Fruit fly (Drosophila melanogaster) whole organism, embryonic: ENCODE data around the gene Cyp1.

Source experiments
- Atf-2 ChIP-seq: fragments of 200-800 bp; sonication (Bioruptor generic); optimal IDR thresholded peaks from 2 replicates; lab custom pipeline; 2016; ENCODE audit warnings: missing biosample characterization, missing genetic modification characterization
- Atf3 ChIP-seq: fragments of 200-800 bp; sonication (Bioruptor generic); optimal IDR thresholded peaks from 3 replicates; lab custom pipeline; 2016; ENCODE audit warnings: missing biosample characterization, missing genetic modification characterization
- BEAF-32 ChIP-seq: fragments of 200-800 bp; sonication (Bioruptor generic); optimal IDR thresholded peaks from 3 replicates; lab custom pipeline; 2017; ENCODE audit warnings: missing biosample characterization, missing genetic modification characterization, mild to moderate bottlenecking, moderate library complexity, missing genetic modification reagents
- CG10267 ChIP-seq: fragments of 200-800 bp; sonication (Bioruptor generic); optimal IDR thresholded peaks from 2 replicates; lab custom pipeline; 2018; ENCODE audit warnings: missing biosample characterization, mild to moderate bottlenecking, missing genetic modification characterization, moderate library complexity
- CG10321 ChIP-seq: fragments of 200-800 bp; sonication (Bioruptor generic); IDR thresholded peaks from 2 replicates; pipeline ENCODE4 v1.3.6; 2022; ENCODE audit warnings: missing biosample characterization, missing genetic modification characterization
- CG12104 ChIP-seq: fragments of 200-800 bp; sonication (Bioruptor generic); optimal IDR thresholded peaks from 3 replicates; lab custom pipeline; 2016; ENCODE audit warnings: missing biosample characterization, missing genetic modification characterization
- CG12236 ChIP-seq: fragments of 200-800 bp; sonication (Bioruptor generic); optimal IDR thresholded peaks from 2 replicates; lab custom pipeline; 2016; ENCODE audit warnings: missing biosample characterization, missing genetic modification characterization
- CG13287 ChIP-seq: fragments of 200-800 bp; sonication (Bioruptor generic); IDR thresholded peaks from 2 replicates; pipeline ENCODE4 v1.3.6; 2022; ENCODE audit warnings: missing biosample characterization, missing genetic modification characterization; ENCODE audit not compliant: partially characterized antibody
- CG13775 ChIP-seq: fragments of 200-800 bp; sonication (Bioruptor generic); optimal IDR thresholded peaks from 3 replicates; lab custom pipeline; 2017; ENCODE audit warnings: missing biosample characterization, mild to moderate bottlenecking, missing genetic modification characterization
- CG13894 ChIP-seq: fragments of 200-800 bp; sonication (Bioruptor generic); optimal IDR thresholded peaks from 3 replicates; lab custom pipeline; 2018; ENCODE audit warnings: missing biosample characterization, mild to moderate bottlenecking, missing genetic modification characterization, moderate library complexity
- CG1603 ChIP-seq: fragments of 200-800 bp; sonication (Bioruptor generic); optimal IDR thresholded peaks from 2 replicates; lab custom pipeline; 2019; ENCODE audit warnings: missing biosample characterization, mild to moderate bottlenecking, missing genetic modification characterization, moderate library complexity
- CG17186 ChIP-seq: fragments of 200-800 bp; sonication (Bioruptor generic); optimal IDR thresholded peaks from 3 replicates; lab custom pipeline; 2017; ENCODE audit warnings: missing biosample characterization, missing genetic modification reagents, missing genetic modification characterization
- CG31388 ChIP-seq: fragments of 200-800 bp; sonication (Bioruptor generic); optimal IDR thresholded peaks from 2 replicates; lab custom pipeline; 2016; ENCODE audit warnings: missing biosample characterization, missing genetic modification characterization
- CG32767 ChIP-seq: fragments of 200-800 bp; sonication (Bioruptor generic); IDR thresholded peaks from 2 replicates; pipeline ENCODE4 v1.3.6; 2022; ENCODE audit warnings: missing biosample characterization, missing genetic modification characterization
- CG5180 ChIP-seq: fragments of 200-800 bp; sonication (Bioruptor generic); optimal IDR thresholded peaks from 3 replicates; lab custom pipeline; 2017; ENCODE audit warnings: missing biosample characterization, missing genetic modification characterization, mild to moderate bottlenecking, moderate library complexity, missing genetic modification reagents
- CG5953 ChIP-seq: fragments of 200-800 bp; sonication (Bioruptor generic); IDR thresholded peaks from 2 replicates; pipeline ENCODE4 v1.3.6; 2022; ENCODE audit warnings: missing biosample characterization, missing genetic modification characterization
- CG6175 ChIP-seq: fragments of 200-800 bp; sonication (Bioruptor generic); IDR thresholded peaks from 3 replicates; pipeline ENCODE4 v1.3.6; 2022; ENCODE audit warnings: missing biosample characterization, missing genetic modification characterization
- CG7372 ChIP-seq: fragments of 200-800 bp; sonication (Bioruptor generic); IDR thresholded peaks from 2 replicates; pipeline ENCODE4 v1.3.6; 2022; ENCODE audit warnings: missing biosample characterization, missing genetic modification characterization
- CkIIα-i1 ChIP-seq: fragments of 200-800 bp; sonication (Bioruptor generic); IDR thresholded peaks from 2 replicates; pipeline ENCODE4 v1.3.6; 2022; ENCODE audit warnings: missing biosample characterization, missing genetic modification characterization
- Dll ChIP-seq: fragments of 200-800 bp; sonication (Bioruptor generic); IDR thresholded peaks from 4 replicates; pipeline ENCODE4 v1.3.6; 2022; ENCODE audit warnings: missing biosample characterization, missing genetic modification characterization; ENCODE audit not compliant: partially characterized antibody
- Hey ChIP-seq: fragments of 200-800 bp; sonication (Bioruptor generic); optimal IDR thresholded peaks from 3 replicates; lab custom pipeline; 2018; ENCODE audit warnings: missing biosample characterization, mild to moderate bottlenecking, missing genetic modification characterization
- Kr ChIP-seq: fragments of 200-800 bp; sonication (Bioruptor generic); optimal IDR thresholded peaks from 2 replicates; lab custom pipeline; 2017; ENCODE audit warnings: missing biosample characterization, mild to moderate bottlenecking, missing genetic modification characterization
- NC2α ChIP-seq: fragments of 200-800 bp; sonication (Bioruptor generic); optimal IDR thresholded peaks from 2 replicates; lab custom pipeline; 2016; ENCODE audit warnings: missing biosample characterization, missing genetic modification characterization
- Pdp1 ChIP-seq, 2 experiments: fragments of 200-800 bp; sonication (Bioruptor generic); optimal IDR thresholded peaks; 3 replicates each; lab custom pipeline; 2016; ENCODE audit warnings: missing biosample characterization in 2 of 2, missing genetic modification characterization in 2 of 2, mild to moderate bottlenecking in 1 of 2, moderate library complexity in 1 of 2
- amos ChIP-seq: fragments of 200-800 bp; sonication (Bioruptor generic); IDR thresholded peaks from 2 replicates; pipeline ENCODE4 v1.3.6; 2022; ENCODE audit warnings: missing biosample characterization, missing genetic modification characterization; ENCODE audit not compliant: partially characterized antibody
- ash1 ChIP-seq: fragments of 200-800 bp; sonication (Bioruptor generic); optimal IDR thresholded peaks from 2 replicates; lab custom pipeline; 2018; ENCODE audit warnings: missing biosample characterization, mild to moderate bottlenecking, missing genetic modification characterization
- caup ChIP-seq: fragments of 200-800 bp; sonication (Bioruptor generic); optimal IDR thresholded peaks from 3 replicates; lab custom pipeline; 2017; ENCODE audit warnings: missing biosample characterization, mild to moderate bottlenecking, missing genetic modification characterization, moderate library complexity; ENCODE audit not compliant: severe bottlenecking
- corto ChIP-seq: fragments of 200-800 bp; sonication (Bioruptor generic); optimal IDR thresholded peaks from 2 replicates; lab custom pipeline; 2016; ENCODE audit warnings: missing biosample characterization, mild to moderate bottlenecking, missing genetic modification characterization, moderate library complexity
- dimm ChIP-seq: fragments of 200-800 bp; sonication (Bioruptor generic); IDR thresholded peaks from 2 replicates; pipeline ENCODE4 v1.3.6; 2022; ENCODE audit warnings: missing biosample characterization, missing genetic modification characterization
- dm ChIP-seq: fragments of 200-800 bp; sonication (Bioruptor generic); optimal IDR thresholded peaks from 3 replicates; lab custom pipeline; 2016; ENCODE audit warnings: missing biosample characterization, missing genetic modification characterization
- ems ChIP-seq: fragments of 200-800 bp; sonication (Bioruptor generic); optimal IDR thresholded peaks from 3 replicates; lab custom pipeline; 2016; ENCODE audit warnings: missing biosample characterization, missing genetic modification characterization
- exex ChIP-seq: fragments of 200-800 bp; sonication (Bioruptor generic); optimal IDR thresholded peaks from 4 replicates; lab custom pipeline; 2018; ENCODE audit warnings: missing biosample characterization, mild to moderate bottlenecking, missing genetic modification characterization, moderate library complexity
- fu2 ChIP-seq: fragments of 200-800 bp; sonication (Bioruptor generic); optimal IDR thresholded peaks from 2 replicates; lab custom pipeline; 2016; ENCODE audit warnings: missing biosample characterization, missing genetic modification characterization
- grau ChIP-seq: fragments of 200-800 bp; optimal IDR thresholded peaks from 3 replicates; lab custom pipeline; 2019; ENCODE audit warnings: missing biosample characterization, mild to moderate bottlenecking, missing genetic modification characterization, moderate library complexity
- gro ChIP-seq: fragments of 200-800 bp; sonication (Bioruptor generic); optimal IDR thresholded peaks from 2 replicates; lab custom pipeline; 2016; ENCODE audit warnings: missing biosample characterization, missing genetic modification characterization
- hbn ChIP-seq: fragments of 200-800 bp; sonication (Bioruptor generic); IDR thresholded peaks from 2 replicates; pipeline ENCODE4 v1.3.6; 2022; ENCODE audit warnings: missing biosample characterization, missing genetic modification characterization; ENCODE audit not compliant: partially characterized antibody
- jumu ChIP-seq: fragments of 200-800 bp; sonication (Bioruptor generic); optimal IDR thresholded peaks from 3 replicates; lab custom pipeline; 2016; ENCODE audit warnings: missing biosample characterization, missing genetic modification characterization
- lbe ChIP-seq: fragments of 200-800 bp; sonication (Bioruptor generic); optimal IDR thresholded peaks from 2 replicates; lab custom pipeline; 2016; ENCODE audit warnings: missing biosample characterization, mild to moderate bottlenecking, missing genetic modification characterization
- p53 ChIP-seq: fragments of 200-800 bp; sonication (Bioruptor generic); optimal IDR thresholded peaks from 2 replicates; lab custom pipeline; 2016; ENCODE audit warnings: missing biosample characterization, missing genetic modification characterization
- pita ChIP-seq: fragments of 200-800 bp; sonication (Bioruptor generic); optimal IDR thresholded peaks from 2 replicates; lab custom pipeline; 2017; ENCODE audit warnings: missing biosample characterization, mild to moderate bottlenecking, missing genetic modification characterization
- pum ChIP-seq: fragments of 200-800 bp; sonication (Bioruptor generic); optimal IDR thresholded peaks from 2 replicates; lab custom pipeline; 2016; ENCODE audit warnings: missing biosample characterization, missing genetic modification characterization
- rib ChIP-seq: fragments of 200-800 bp; sonication (Bioruptor generic); IDR thresholded peaks from 2 replicates; pipeline ENCODE4 v1.3.6; 2022; ENCODE audit warnings: missing biosample characterization, missing genetic modification characterization
- sens ChIP-seq: fragments of 200-800 bp; sonication (Bioruptor generic); peaks from one replicate; lab custom pipeline; 2016; ENCODE audit warnings: missing biosample characterization, missing genetic modification characterization
- sob ChIP-seq: fragments of 200-800 bp; sonication (Bioruptor generic); IDR thresholded peaks from 2 replicates; pipeline ENCODE4 v1.3.6; 2022; ENCODE audit warnings: missing biosample characterization, missing genetic modification characterization
- ssp ChIP-seq: fragments of 200-800 bp; sonication (Bioruptor generic); IDR thresholded peaks from 2 replicates; pipeline ENCODE4 v1.3.6; 2022; ENCODE audit warnings: missing biosample characterization, missing genetic modification characterization
- tll ChIP-seq, 2 experiments: fragments of 200-800 bp in 1 of 2; fragments of >200 bp in 1 of 2; sonication (Bioruptor generic) in 1 of 2; optimal IDR thresholded peaks; 2 replicates each; lab custom pipeline; 2017 to 2019; ENCODE audit warnings: missing biosample characterization in 2 of 2, missing genetic modification characterization in 2 of 2, mild to moderate bottlenecking in 1 of 2, moderate library complexity in 1 of 2
- trh ChIP-seq: fragments of 200-800 bp; sonication (Bioruptor generic); optimal IDR thresholded peaks from 2 replicates; lab custom pipeline; 2016; ENCODE audit warnings: missing biosample characterization, missing genetic modification characterization
- unpg ChIP-seq: fragments of 200-800 bp; sonication (Bioruptor generic); optimal IDR thresholded peaks from 3 replicates; lab custom pipeline; 2018; ENCODE audit warnings: missing biosample characterization, mild to moderate bottlenecking, missing genetic modification characterization, moderate library complexity

Gene Cyp1

dm6 chrX:16296423-16297292, 23.5 kb downstream of the Cyp1 start, which contains the start of gene CG3632 (continued):
- TF ChIP-seq CG10267 (tag; lab: Kevin White, UChicago) (peak; percentile 93), hbn (peak; percentile 65), pum (GFP tag; lab: Kevin White, UChicago) (peak; percentile 20), CG10321 (GFP tag; lab: Robert Waterston, UW) (no peak), CG1603 (tag; lab: Kevin White, UChicago) (peak; percentile 77), ash1 (no peak), fu2 (GFP tag; lab: Kevin White, UChicago) (peak; percentile 15), CG5180 (GFP tag; lab: Kevin White, UChicago) (no peak), pita (GFP tag; lab: Kevin White, UChicago) (no peak), lbe (GFP tag; lab: Kevin White, UChicago) (peak; percentile 60), Atf-2 (peak; percentile 17), BEAF-32 (peak; percentile 82), CG5953 (no peak), rib (GFP tag; lab: Robert Waterston, UW) (peak; percentile 61; the same call in 1 of the 2 replicates), CG32767 (peak; percentile 32; the same call in 1 of the 2 replicates), Atf3 (GFP tag; lab: Kevin White, UChicago) (peak; percentile 3), NC2α (GFP tag; lab: Kevin White, UChicago) (no peak), amos (GFP tag; lab: Robert Waterston, UW) (peak; percentile 90; the same call in 1 of the 2 replicates), grau (peak; percentile 20), CG13894 (tag; lab: Kevin White, UChicago) (no peak), caup (GFP tag; lab: Kevin White, UChicago) (peak; percentile 6), corto (GFP tag; lab: Kevin White, UChicago) (no peak), Dll (peak; percentile 65; the same call in 3 of the 4 replicates), tll (GFP tag; optimal IDR thresholded peaks at IDR 0.05; lab: Kevin White, UChicago) (no peak), sens (GFP tag; lab: Kevin White, UChicago) (peak; percentile 90), CG7372 (peak; percentile 49; the same call in 1 of the 2 replicates), unpg (GFP tag; lab: Kevin White, UChicago) (no peak), CG12236 (GFP tag; lab: Kevin White, UChicago) (no peak), trh (GFP tag; lab: Kevin White, UChicago) (no peak), exex (no peak), Hey (tag; lab: Kevin White, UChicago) (no peak), Kr (no peak), ssp (peak; percentile 30; the same call in 1 of the 2 replicates), CkIIα-i1 (GFP tag; lab: Robert Waterston, UW) (no peak), jumu (GFP tag; lab: Kevin White, UChicago) (peak; percentile 19), CG31388 (no peak), CG13287 (peak; percentile 82), Pdp1 (GFP tag; optimal IDR thresholded peaks at IDR 0.05; lab: Kevin White, UChicago) (peak; percentile 29), sob (GFP tag; lab: Robert Waterston, UW) (peak; percentile 71; the same call in 1 of the 2 replicates), dimm (no peak), p53 (GFP tag; lab: Kevin White, UChicago) (peak; percentile 16), ems (peak; percentile 31), CG17186 (GFP tag; lab: Kevin White, UChicago) (peak; percentile 22), gro (GFP tag; lab: Kevin White, UChicago) (peak; percentile 64), CG6175 (GFP tag; lab: Robert Waterston, UW) (peak; percentile 39; the same call in 1 of the 3 replicates), CG12104 (GFP tag; lab: Kevin White, UChicago) (no peak), CG13775 (peak; percentile 2), dm (GFP tag; lab: Kevin White, UChicago) (peak; percentile 23)
